Worm (Caenorhabditis elegans) whole organism, L4 larva: ENCODE results near the gene zyg-9.

Experiments
- F44E2.7 ChIP-seq: fragments of 200-800 bp; sonication (Bioruptor generic); IDR thresholded peaks from 2 replicates; pipeline ENCODE4 v2.1.2; 2022; ENCODE audit warnings: missing genetic modification characterization, missing compliant biosample characterization
- Y48G9A.11 ChIP-seq: fragments of 200-800 bp; sonication (Bioruptor generic); IDR thresholded peaks from 2 replicates; pipeline ENCODE4 v1.3.6; 2022; ENCODE audit warnings: missing genetic modification reagents, missing genetic modification characterization, missing compliant biosample characterization
- Y5F2A.4 ChIP-seq: fragments of 200-800 bp; sonication (Bioruptor generic); optimal IDR thresholded peaks from 2 replicates; lab custom pipeline; 2018; ENCODE audit warnings: mild to moderate bottlenecking, missing genetic modification characterization, missing compliant biosample characterization
- Y75B8A.6 ChIP-seq: fragments of 200-800 bp; sonication (Bioruptor generic); IDR thresholded peaks from 2 replicates; pipeline ENCODE4 v1.3.6; 2022; ENCODE audit warnings: missing genetic modification reagents, missing genetic modification characterization, missing compliant biosample characterization
- ZK337.2 ChIP-seq: fragments of 200-800 bp; sonication (Bioruptor generic); IDR thresholded peaks from 2 replicates; pipeline ENCODE4 v1.3.6; 2022; ENCODE audit warnings: missing genetic modification reagents, missing genetic modification characterization, missing compliant biosample characterization
- ZK546.5 ChIP-seq, 2 experiments: sonication (generic microtip); optimal IDR thresholded peaks; 2 replicates each; lab custom pipeline; 2017; ENCODE audit warnings: missing biosample characterization in 2 of 2, missing genetic modification characterization in 2 of 2
- aha-1 ChIP-seq: fragments of 150-350 bp; peaks from one replicate; lab custom pipeline; 2014; ENCODE audit warnings: missing biosample characterization, missing genetic modification characterization
- arid-1 ChIP-seq: fragments of 200-800 bp; sonication (Bioruptor generic); conservative IDR thresholded peaks from 2 replicates; pipeline ENCODE4 v1.3.6; 2022; ENCODE audit warnings: missing genetic modification reagents, missing genetic modification characterization, missing compliant biosample characterization
- ceh-28 ChIP-seq: fragments of 150-350 bp; optimal IDR thresholded peaks from 2 replicates; lab custom pipeline; 2014; ENCODE audit warnings: missing biosample characterization, missing genetic modification reagents, missing genetic modification characterization
- ceh-32 ChIP-seq: sonication (generic microtip); optimal IDR thresholded peaks from 2 replicates; lab custom pipeline; 2016; ENCODE audit warnings: mild to moderate bottlenecking, missing genetic modification characterization, missing compliant biosample characterization; ENCODE audit not compliant: poor library complexity
- daf-16 ChIP-seq, 3 experiments: sonication (generic microtip); optimal IDR thresholded peaks; 2 replicates each; lab custom pipeline; 2016 to 2017; ENCODE audit warnings: missing genetic modification characterization in 3 of 3, missing genetic modification reagents in 3 of 3, mild to moderate bottlenecking in 2 of 3, missing compliant biosample characterization in 2 of 3, missing biosample characterization in 1 of 3, moderate library complexity in 1 of 3
- daf-19 ChIP-seq: fragments of 200-800 bp; sonication (Bioruptor generic); conservative IDR thresholded peaks from 2 replicates; pipeline ENCODE4 v1.3.6; 2022; ENCODE audit warnings: missing genetic modification characterization, missing compliant biosample characterization
- daf-8 ChIP-seq: fragments of 200-800 bp; sonication (Bioruptor generic); IDR thresholded peaks from 2 replicates; pipeline ENCODE4 v1.3.6; 2022; ENCODE audit warnings: missing genetic modification characterization, missing compliant biosample characterization
- dmd-6 ChIP-seq: fragments of 200-800 bp; sonication (Bioruptor generic); IDR thresholded peaks from 2 replicates; pipeline ENCODE4 v1.3.6; 2022; ENCODE audit warnings: missing genetic modification reagents, missing genetic modification characterization, missing compliant biosample characterization
- dve-1 ChIP-seq: sonication (generic microtip); optimal IDR thresholded peaks from 2 replicates; lab custom pipeline; 2017; ENCODE audit warnings: antibody characterized with exemption, mild to moderate bottlenecking, missing genetic modification characterization, missing compliant biosample characterization; ENCODE audit not compliant: insufficient read depth
- hif-1 ChIP-seq, 2 experiments: sonication (generic microtip); optimal IDR thresholded peaks; 2 replicates each; lab custom pipeline; 2016 to 2017; ENCODE audit warnings: missing compliant biosample characterization in 2 of 2, missing genetic modification characterization in 2 of 2, missing genetic modification reagents in 2 of 2, missing genotype in 2 of 2, mild to moderate bottlenecking in 1 of 2
- hlh-11 ChIP-seq: fragments of 200-800 bp; sonication (Bioruptor generic); optimal IDR thresholded peaks from 2 replicates; lab custom pipeline; 2018; ENCODE audit warnings: mild to moderate bottlenecking, missing genetic modification characterization, missing compliant biosample characterization
- hlh-30 ChIP-seq: sonication (generic microtip); optimal IDR thresholded peaks from 2 replicates; lab custom pipeline; 2017; ENCODE audit warnings: antibody characterized with exemption, mild to moderate bottlenecking, missing genetic modification characterization, missing compliant biosample characterization; ENCODE audit not compliant: insufficient read depth
- jun-1 ChIP-seq: fragments of 150-350 bp; optimal IDR thresholded peaks from 2 replicates; lab custom pipeline; 2014; ENCODE audit warnings: missing biosample characterization, missing genetic modification reagents, missing genetic modification characterization
- lin-1 ChIP-seq: fragments of 200-800 bp; sonication (Bioruptor generic); IDR thresholded peaks from 2 replicates; pipeline ENCODE4 v1.3.6; 2022; ENCODE audit warnings: missing genetic modification reagents, missing genetic modification characterization, missing compliant biosample characterization
- lin-38 ChIP-seq: fragments of 200-800 bp; sonication (Bioruptor generic); IDR thresholded peaks from 2 replicates; pipeline ENCODE4 v1.3.6; 2022; ENCODE audit warnings: missing genetic modification reagents, missing genetic modification characterization, missing compliant biosample characterization
- lsy-2 ChIP-seq, 2 experiments: fragments of 150-350 bp in 1 of 2; sonication (generic microtip) in 1 of 2; optimal IDR thresholded peaks; 2 replicates each; lab custom pipeline; 2014 to 2017; ENCODE audit warnings: missing biosample characterization in 2 of 2, missing genetic modification characterization in 2 of 2
- madf-5 ChIP-seq, 2 experiments: fragments of 200-800 bp; sonication (Bioruptor generic); IDR thresholded peaks; 2 replicates each; pipeline ENCODE4 v1.3.6; 2022; ENCODE audit warnings: missing compliant biosample characterization in 2 of 2, missing genetic modification characterization in 2 of 2
- mdl-1 ChIP-seq, 2 experiments: fragments of 150-350 bp in 1 of 2; sonication (generic microtip) in 1 of 2; optimal IDR thresholded peaks; 2 replicates each; lab custom pipeline; 2014 to 2017; ENCODE audit warnings: missing biosample characterization in 2 of 2, missing genetic modification characterization in 2 of 2
- mdt-29 ChIP-seq: fragments of 200-800 bp; sonication (Bioruptor generic); IDR thresholded peaks from 2 replicates; pipeline ENCODE4 v1.3.6; 2022; ENCODE audit warnings: missing genetic modification reagents, missing genetic modification characterization, missing compliant biosample characterization
- mep-1 ChIP-seq: fragments of 150-350 bp; sonication (generic microtip); optimal IDR thresholded peaks from 3 replicates; lab custom pipeline; 2014; ENCODE audit warnings: missing biosample characterization, missing genetic modification characterization
- mes-2 ChIP-seq: sonication (generic microtip); optimal IDR thresholded peaks from 2 replicates; lab custom pipeline; 2016; ENCODE audit warnings: missing genotype, mild to moderate bottlenecking, missing genetic modification characterization, missing compliant biosample characterization; ENCODE audit not compliant: poor library complexity, severe bottlenecking
- mxl-3 ChIP-seq: fragments of 200-800 bp; sonication (Bioruptor generic); optimal IDR thresholded peaks from 2 replicates; lab custom pipeline; 2018; ENCODE audit warnings: mild to moderate bottlenecking, missing genetic modification characterization, missing compliant biosample characterization
- nhr-102 ChIP-seq: sonication (generic microtip); optimal IDR thresholded peaks from 2 replicates; lab custom pipeline; 2016; ENCODE audit warnings: mild to moderate bottlenecking, missing genetic modification characterization, moderate library complexity, missing compliant biosample characterization
- nhr-11 ChIP-seq: fragments of 150-350 bp; optimal IDR thresholded peaks from 2 replicates; lab custom pipeline; 2014; ENCODE audit warnings: missing biosample characterization, missing genetic modification characterization
- nhr-28 ChIP-seq: fragments of 150-350 bp; optimal IDR thresholded peaks from 2 replicates; lab custom pipeline; 2014; ENCODE audit warnings: missing biosample characterization, missing genetic modification characterization
- nhr-41 ChIP-seq: fragments of 200-800 bp; sonication (Bioruptor generic); IDR thresholded peaks from 2 replicates; pipeline ENCODE4 v1.3.6; 2022; ENCODE audit warnings: missing genetic modification reagents, missing genetic modification characterization, missing compliant biosample characterization
- nhr-42 ChIP-seq: fragments of 200-800 bp; sonication (Bioruptor generic); IDR thresholded peaks from 2 replicates; pipeline ENCODE4 v1.3.6; 2022; ENCODE audit warnings: missing genetic modification characterization, missing compliant biosample characterization
- nhr-48 ChIP-seq: sonication (generic microtip); optimal IDR thresholded peaks from 2 replicates; lab custom pipeline; 2016; ENCODE audit warnings: mild to moderate bottlenecking, missing genetic modification characterization, missing compliant biosample characterization
- nhr-77 ChIP-seq: fragments of 150-350 bp; optimal IDR thresholded peaks from 2 replicates; lab custom pipeline; 2014; ENCODE audit warnings: missing biosample characterization, missing genetic modification characterization
- pha-4 ChIP-seq, 2 experiments: fragments of 150-350 bp in 1 of 2; fragments of 200-800 bp in 1 of 2; sonication (Bioruptor generic) in 1 of 2; IDR thresholded peaks in 1 of 2; optimal IDR thresholded peaks in 1 of 2; 2 replicates each; pipeline versions ENCODE4 v1.3.6 to Lab custom; 2014 to 2022; ENCODE audit warnings: missing genetic modification characterization in 2 of 2, missing genetic modification reagents in 2 of 2, missing biosample characterization in 1 of 2, missing compliant biosample characterization in 1 of 2
- php-3 ChIP-seq: fragments of 200-800 bp; sonication (Bioruptor generic); IDR thresholded peaks from 2 replicates; pipeline ENCODE4 v1.3.6; 2022; ENCODE audit warnings: missing genetic modification reagents, missing genetic modification characterization, missing compliant biosample characterization
- pqm-1 ChIP-seq: sonication (generic microtip); optimal IDR thresholded peaks from 2 replicates; lab custom pipeline; 2017; ENCODE audit warnings: missing biosample characterization, missing genetic modification characterization
- set-16 ChIP-seq: fragments of 200-800 bp; sonication (Bioruptor generic); IDR thresholded peaks from 2 replicates; pipeline ENCODE4 v1.3.6; 2022; ENCODE audit warnings: missing genetic modification reagents, missing genetic modification characterization, missing compliant biosample characterization
- spr-3 ChIP-seq: fragments of 200-800 bp; sonication (Bioruptor generic); optimal IDR thresholded peaks from 2 replicates; lab custom pipeline; 2018; ENCODE audit warnings: mild to moderate bottlenecking, missing genetic modification characterization, missing compliant biosample characterization
- unc-130 ChIP-seq: sonication (generic microtip); optimal IDR thresholded peaks from 2 replicates; lab custom pipeline; 2016; ENCODE audit warnings: missing genetic modification reagents, missing genetic modification characterization, missing compliant biosample characterization
- vab-7 ChIP-seq: fragments of 200-800 bp; sonication (Bioruptor generic); IDR thresholded peaks from 2 replicates; pipeline ENCODE4 v1.3.6; 2022; ENCODE audit warnings: missing genetic modification reagents, missing genetic modification characterization, missing compliant biosample characterization
- zag-1 ChIP-seq: fragments of 150-350 bp; optimal IDR thresholded peaks from 2 replicates; lab custom pipeline; 2014; ENCODE audit warnings: missing biosample characterization, missing genetic modification characterization
- zfp-3 ChIP-seq: fragments of 200-800 bp; sonication (Bioruptor generic); conservative IDR thresholded peaks from 2 replicates; pipeline ENCODE4 v1.3.6; 2022; ENCODE audit warnings: missing genetic modification reagents, missing genetic modification characterization, missing compliant biosample characterization
- ztf-7 ChIP-seq: fragments of 150-350 bp; optimal IDR thresholded peaks from 2 replicates; lab custom pipeline; 2014; ENCODE audit warnings: missing biosample characterization, missing genetic modification characterization

The zyg-9 gene

DNA sequence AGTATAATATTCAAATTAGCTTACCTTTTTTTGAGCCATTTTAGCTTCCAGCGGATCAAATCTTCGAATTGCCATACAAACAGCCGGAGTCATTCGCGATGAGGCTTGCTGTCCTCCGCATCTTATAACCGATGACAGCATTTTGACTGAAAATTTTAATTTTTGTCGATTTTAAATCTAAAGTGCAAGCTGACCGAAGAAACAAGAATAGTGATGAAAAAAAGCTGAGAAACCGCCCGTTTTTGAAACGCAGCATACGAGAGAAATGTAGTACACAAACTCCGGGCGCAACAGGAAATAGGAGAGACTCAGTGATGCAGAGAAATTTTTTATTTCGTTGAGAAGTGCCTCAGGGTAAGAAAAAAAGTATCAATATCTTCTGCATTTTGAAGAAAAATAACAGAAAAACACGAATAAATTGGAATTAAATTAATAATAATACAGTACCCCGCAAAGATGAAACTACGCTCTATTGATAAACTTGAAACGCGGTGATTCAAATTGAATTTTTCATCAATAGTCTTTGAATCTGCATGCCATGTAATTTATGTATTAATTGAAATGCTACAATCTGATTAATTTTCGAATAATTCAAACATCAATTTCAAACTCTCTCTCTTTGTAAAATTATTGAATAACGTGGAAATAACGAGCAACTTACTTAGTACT, 25.6 kb downstream of the zyg-9 start (continued):
- TF ChIP-seq ztf-7 (no peak), arid-1 (GFP tag; lab: Robert Waterston, UW) (no peak), vab-7 (GFP tag; lab: Robert Waterston, UW) (no peak), php-3 (GFP tag; lab: Robert Waterston, UW) (no peak), mdt-29 (no peak), nhr-41 (GFP tag; lab: Robert Waterston, UW) (no peak), nhr-11 (peak; percentile 40), nhr-77 (tag; lab: Kevin White, UChicago) (peak; percentile 37), daf-8 (GFP tag; lab: Robert Waterston, UW) (no peak), set-16 (GFP tag; lab: Robert Waterston, UW) (no peak), mxl-3 (peak; percentile 14), hif-1 (tag; optimal IDR thresholded peaks at IDR 0.05; lab: Kevin White, UChicago) (no peak), zag-1 (no peak), mdl-1 (tag; optimal IDR thresholded peaks at IDR 0.05; lab: Kevin White, UChicago) (no peak), madf-5 (GFP tag; IDR thresholded peaks at IDR 0.05; lab: Robert Waterston, UW) (no peak), jun-1 (no peak), ceh-28 (tag; lab: Kevin White, UChicago) (no peak), lsy-2 (tag; optimal IDR thresholded peaks at IDR 0.05; lab: Kevin White, UChicago) (peak in 1 of 2 experiments; percentile 82), F44E2.7 (GFP tag; lab: Robert Waterston, UW) (no peak)

DNA sequence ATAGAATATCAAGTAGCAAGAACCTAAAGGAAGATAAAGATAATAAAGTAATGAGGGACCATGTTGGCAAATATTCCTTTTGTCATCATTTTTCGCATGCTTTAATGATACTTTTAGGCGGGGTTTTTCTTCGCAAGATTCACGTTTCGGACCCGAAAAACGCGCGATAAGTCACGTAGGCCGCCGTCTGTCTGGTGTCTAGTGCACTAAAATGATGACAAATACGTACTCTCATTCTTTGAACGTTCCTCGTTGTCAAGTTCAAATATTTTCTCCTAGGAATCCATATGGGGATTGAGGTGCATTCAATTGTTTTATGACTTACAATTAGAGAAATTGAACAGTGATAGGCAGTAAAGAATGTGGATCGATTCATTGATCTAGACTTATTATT, 26.2 kb downstream of the zyg-9 start, which contains the start of gene taap-1:
taap-1 (minus strand) TSS at position 79 of the 394 bp plus-strand sequence.
- TF ChIP-seq ZK546.5 (tag; optimal IDR thresholded peaks at IDR 0.05; lab: Kevin White, UChicago) (no peak), pqm-1 (tag; lab: Kevin White, UChicago) (no peak), nhr-42 (no peak), dmd-6 (GFP tag; lab: Robert Waterston, UW) (peak; percentile 80), mdl-1 (tag; optimal IDR thresholded peaks at IDR 0.05; lab: Kevin White, UChicago) (peak in 1 of 2 experiments; percentile 44), unc-130 (GFP tag; lab: Kevin White, UChicago) (no peak), lin-1 (no peak), lin-38 (no peak), mep-1 (peak; percentile 29), aha-1 (tag; lab: Kevin White, UChicago) (peak; percentile 100), nhr-48 (tag; lab: Kevin White, UChicago) (peak; percentile 51), spr-3 (GFP tag; lab: Kevin White, UChicago) (no peak), hif-1 (tag; optimal IDR thresholded peaks at IDR 0.05; lab: Kevin White, UChicago) (peak; percentile 94 to 100), hlh-30 (tag; lab: Kevin White, UChicago) (peak; percentile 10), nhr-28 (peak; percentile 4), ztf-7 (no peak), mes-2 (peak; percentile 15), daf-19 (no peak), hlh-11 (tag; lab: Kevin White, UChicago) (peak; percentile 39)
- TF ChIP-seq, all 104 proteins: peak for 10

DNA sequence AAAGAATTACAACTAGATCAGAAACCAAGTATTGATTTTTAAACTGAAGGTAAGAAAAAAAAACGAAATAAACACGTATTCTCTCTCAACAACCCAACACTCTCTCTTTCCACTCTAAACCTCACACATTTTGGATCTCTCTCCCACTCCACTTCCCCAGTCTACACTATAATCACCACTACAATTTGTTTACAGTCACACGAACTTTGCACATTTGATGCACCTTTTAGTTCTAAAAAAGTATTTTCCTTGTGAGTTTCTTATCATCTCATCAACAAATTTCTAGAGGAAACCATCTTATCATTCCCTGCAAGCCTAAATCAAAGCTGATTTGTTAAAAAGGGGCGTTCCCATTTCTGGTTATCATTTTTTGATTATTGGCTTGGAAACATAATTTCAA, 26.9 kb downstream of the zyg-9 start:
- peak; percentile 63; the same call in 1 of the 2 replicates for TF ChIP-seq php-3 (GFP tag; lab: Robert Waterston, UW)
- no peak for TF ChIP-seq daf-8 (GFP tag; lab: Robert Waterston, UW)
- TF ChIP-seq mdl-1 (tag; optimal IDR thresholded peaks at IDR 0.05; lab: Kevin White, UChicago) = no peak
- TF ChIP-seq nhr-102 (tag; lab: Kevin White, UChicago) = peak; percentile 18
- peak in 1 of 2 experiments; percentile 51 for TF ChIP-seq lsy-2 (tag; optimal IDR thresholded peaks at IDR 0.05; lab: Kevin White, UChicago)
- 0 out of 2 replicates have a peak, but pooled peaks have one; percentile 42 for TF ChIP-seq pha-4 (GFP tag; IDR thresholded peaks at IDR 0.05; lab: Robert Waterston, UW)
- no peak for TF ChIP-seq pha-4 (tag; optimal IDR thresholded peaks at IDR 0.05; lab: Kevin White, UChicago)
- peak; percentile 73 for TF ChIP-seq nhr-48 (tag; lab: Kevin White, UChicago)
- peak; percentile 94 for TF ChIP-seq dve-1 (tag; lab: Kevin White, UChicago)
- no peak for TF ChIP-seq Y48G9A.11 (GFP tag; lab: Robert Waterston, UW)
- peak; percentile 80 for TF ChIP-seq aha-1 (tag; lab: Kevin White, UChicago)
- no peak for TF ChIP-seq ceh-32
- no peak for TF ChIP-seq ZK337.2 (GFP tag; lab: Robert Waterston, UW)
- no peak for TF ChIP-seq Y5F2A.4 (GFP tag; lab: Kevin White, UChicago)
- TF ChIP-seq vab-7 (GFP tag; lab: Robert Waterston, UW) = no peak
- TF ChIP-seq zfp-3 (GFP tag; lab: Robert Waterston, UW) = no peak
- TF ChIP-seq mep-1 = peak; percentile 58
- TF ChIP-seq hif-1 (tag; optimal IDR thresholded peaks at IDR 0.05; lab: Kevin White, UChicago) = peak in 1 of 2 experiments; percentile 86
- peak in 1 of 2 experiments; percentile 77 for TF ChIP-seq daf-16 (GFP tag; optimal IDR thresholded peaks at IDR 0.05; lab: Kevin White, UChicago)
- TF ChIP-seq daf-16 (tag; optimal IDR thresholded peaks at IDR 0.05; lab: Kevin White, UChicago) = peak; percentile 98
- TF ChIP-seq Y75B8A.6 (GFP tag; lab: Robert Waterston, UW) = no peak
